Fruit fly (Drosophila melanogaster) whole organism, embryonic: ENCODE data around the gene CG13842.

Experiments
- B-H2 ChIP-seq: fragments of 200-800 bp; sonication (Bioruptor generic); optimal IDR thresholded peaks from 2 replicates; lab custom pipeline; 2018; ENCODE audit warnings: missing biosample characterization, mild to moderate bottlenecking, missing genetic modification characterization
- CG10543 ChIP-seq: fragments of 200-800 bp; sonication (Bioruptor generic); optimal IDR thresholded peaks from 3 replicates; lab custom pipeline; 2017; ENCODE audit warnings: missing biosample characterization, mild to moderate bottlenecking, missing genetic modification characterization, moderate library complexity
- CG11247 ChIP-seq: fragments of 200-800 bp; sonication (Bioruptor generic); IDR thresholded peaks from 2 replicates; pipeline ENCODE4 v1.3.6; 2022; ENCODE audit warnings: missing biosample characterization, missing genetic modification characterization
- CG12236 ChIP-seq: fragments of 200-800 bp; sonication (Bioruptor generic); optimal IDR thresholded peaks from 2 replicates; lab custom pipeline; 2016; ENCODE audit warnings: missing biosample characterization, missing genetic modification characterization
- CG13123 ChIP-seq: fragments of 200-800 bp; sonication (Bioruptor generic); optimal IDR thresholded peaks from 2 replicates; lab custom pipeline; 2016; ENCODE audit warnings: missing biosample characterization, missing genetic modification characterization
- CG14667 ChIP-seq: fragments of 200-800 bp; sonication (Bioruptor generic); IDR thresholded peaks from 2 replicates; pipeline ENCODE4 v1.3.6; 2022; ENCODE audit warnings: missing biosample characterization, missing genetic modification characterization
- CG14965 ChIP-seq: fragments of 200-800 bp; sonication (Bioruptor generic); optimal IDR thresholded peaks from 2 replicates; lab custom pipeline; 2016; ENCODE audit warnings: missing biosample characterization, missing genetic modification characterization, borderline replicate concordance
- CG18262 ChIP-seq: fragments of 200-800 bp; optimal IDR thresholded peaks from 3 replicates; lab custom pipeline; 2019; ENCODE audit warnings: missing biosample characterization, mild to moderate bottlenecking, missing genetic modification characterization, moderate library complexity
- CG2120 ChIP-seq: fragments of 200-800 bp; sonication (Bioruptor generic); optimal IDR thresholded peaks from 3 replicates; lab custom pipeline; 2016; ENCODE audit warnings: missing biosample characterization, missing genetic modification characterization
- CG32772 ChIP-seq: fragments of 200-800 bp; sonication (Bioruptor generic); IDR thresholded peaks from 2 replicates; pipeline ENCODE4 v1.3.6; 2022; ENCODE audit warnings: missing biosample characterization, missing genetic modification characterization
- CG3995 ChIP-seq: fragments of 200-800 bp; sonication (Bioruptor generic); optimal IDR thresholded peaks from 3 replicates; lab custom pipeline; 2016; ENCODE audit warnings: missing biosample characterization, missing genetic modification characterization
- CG43689 ChIP-seq: fragments of 200-800 bp; sonication (Bioruptor generic); IDR thresholded peaks from 2 replicates; pipeline ENCODE4 v1.3.6; 2022; ENCODE audit warnings: missing biosample characterization, missing genetic modification characterization
- CG4617 ChIP-seq: fragments of 200-800 bp; sonication (Bioruptor generic); optimal IDR thresholded peaks from 3 replicates; lab custom pipeline; 2016; ENCODE audit warnings: missing biosample characterization, missing genetic modification characterization, borderline replicate concordance
- CG5953 ChIP-seq: fragments of 200-800 bp; sonication (Bioruptor generic); IDR thresholded peaks from 2 replicates; pipeline ENCODE4 v1.3.6; 2022; ENCODE audit warnings: missing biosample characterization, missing genetic modification characterization
- CG6765 ChIP-seq: fragments of 200-800 bp; sonication (Bioruptor generic); optimal IDR thresholded peaks from 3 replicates; lab custom pipeline; 2017; ENCODE audit warnings: missing biosample characterization, mild to moderate bottlenecking, missing genetic modification characterization
- CG8290 ChIP-seq, 3 experiments: fragments of 200-800 bp; sonication (Bioruptor generic); optimal IDR thresholded peaks; 2 replicates each; lab custom pipeline; 2016 to 2019; ENCODE audit warnings: missing biosample characterization in 3 of 3, missing genetic modification characterization in 3 of 3, mild to moderate bottlenecking in 2 of 3, moderate library complexity in 1 of 3
- CG9215 ChIP-seq: fragments of 200-800 bp; sonication (Bioruptor generic); IDR thresholded peaks from 2 replicates; pipeline ENCODE4 v1.3.6; 2022; ENCODE audit warnings: missing biosample characterization, missing genetic modification characterization
- CkIIα-i1 ChIP-seq: fragments of 200-800 bp; sonication (Bioruptor generic); IDR thresholded peaks from 2 replicates; pipeline ENCODE4 v1.3.6; 2022; ENCODE audit warnings: missing biosample characterization, missing genetic modification characterization
- Dad ChIP-seq: fragments of 200-800 bp; sonication (Bioruptor generic); optimal IDR thresholded peaks from 3 replicates; lab custom pipeline; 2016; ENCODE audit warnings: missing biosample characterization, missing genetic modification characterization
- Dip3 ChIP-seq: fragments of 200-800 bp; sonication (Bioruptor generic); optimal IDR thresholded peaks from 3 replicates; lab custom pipeline; 2016; ENCODE audit warnings: missing biosample characterization, missing genetic modification characterization
- Dref ChIP-seq: fragments of 200-800 bp; sonication (Bioruptor generic); IDR thresholded peaks from 2 replicates; pipeline ENCODE4 v1.3.6; 2022; ENCODE audit warnings: missing biosample characterization, missing genetic modification characterization
- E2f2 ChIP-seq: fragments of 200-800 bp; sonication (Bioruptor generic); IDR thresholded peaks from 2 replicates; pipeline ENCODE4 v1.3.6; 2022; ENCODE audit warnings: missing biosample characterization, missing genetic modification characterization
- GATAe ChIP-seq: fragments of 200-800 bp; sonication (Bioruptor generic); conservative IDR thresholded peaks from 2 replicates; pipeline ENCODE4 v1.3.6; 2022; ENCODE audit warnings: missing biosample characterization, missing genetic modification characterization
- H15 ChIP-seq: fragments of 200-800 bp; sonication (Bioruptor generic); IDR thresholded peaks from 3 replicates; pipeline ENCODE4 v1.3.6; 2022; ENCODE audit warnings: missing biosample characterization, missing genetic modification characterization
- Mes4 ChIP-seq: fragments of 200-800 bp; sonication (Bioruptor generic); optimal IDR thresholded peaks from 2 replicates; lab custom pipeline; 2016; ENCODE audit warnings: missing biosample characterization, missing genetic modification characterization
- Opbp ChIP-seq: fragments of 200-800 bp; sonication (Bioruptor generic); IDR thresholded peaks from 3 replicates; pipeline ENCODE4 v1.3.6; 2022; ENCODE audit warnings: missing biosample characterization, missing genetic modification characterization; ENCODE audit not compliant: partially characterized antibody
- Optix ChIP-seq: fragments of 200-800 bp; sonication (Bioruptor generic); IDR thresholded peaks from 3 replicates; pipeline ENCODE4 v1.3.6; 2022; ENCODE audit warnings: missing biosample characterization, missing genetic modification characterization
- Pdp1 ChIP-seq, 2 experiments: fragments of 200-800 bp; sonication (Bioruptor generic); optimal IDR thresholded peaks; 3 replicates each; lab custom pipeline; 2016; ENCODE audit warnings: missing biosample characterization in 2 of 2, missing genetic modification characterization in 2 of 2, mild to moderate bottlenecking in 1 of 2, moderate library complexity in 1 of 2
- Rx ChIP-seq: fragments of 200-800 bp; sonication (Bioruptor generic); IDR thresholded peaks from 2 replicates; pipeline ENCODE4 v1.3.6; 2022; ENCODE audit warnings: missing biosample characterization, missing genetic modification characterization
- Xrp1 ChIP-seq: fragments of 200-800 bp; sonication (Bioruptor generic); IDR thresholded peaks from 2 replicates; pipeline ENCODE4 v1.3.6; 2022; ENCODE audit warnings: missing biosample characterization, missing genetic modification characterization
- ara ChIP-seq: fragments of 200-800 bp; sonication (Bioruptor generic); IDR thresholded peaks from 2 replicates; pipeline ENCODE4 v1.3.6; 2022; ENCODE audit warnings: missing biosample characterization, missing genetic modification characterization
- bcd ChIP-seq: fragments of 200-800 bp; sonication (Bioruptor generic); optimal IDR thresholded peaks from 2 replicates; lab custom pipeline; 2017; ENCODE audit warnings: missing biosample characterization, mild to moderate bottlenecking, missing genetic modification characterization
- cato ChIP-seq: fragments of 200-800 bp; sonication (Bioruptor generic); optimal IDR thresholded peaks from 2 replicates; lab custom pipeline; 2016; ENCODE audit warnings: missing biosample characterization, missing genetic modification characterization, borderline replicate concordance
- gce ChIP-seq: fragments of 200-800 bp; sonication (Bioruptor generic); IDR thresholded peaks from 3 replicates; pipeline ENCODE4 v1.3.6; 2022; ENCODE audit warnings: missing biosample characterization, missing genetic modification characterization
- gem ChIP-seq: fragments of 200-800 bp; sonication (Bioruptor generic); optimal IDR thresholded peaks from 2 replicates; lab custom pipeline; 2019; ENCODE audit warnings: missing biosample characterization, mild to moderate bottlenecking, missing genetic modification characterization, moderate library complexity
- gfzf ChIP-seq: fragments of 200-800 bp; sonication (Bioruptor generic); optimal IDR thresholded peaks from 2 replicates; lab custom pipeline; 2016; ENCODE audit warnings: missing biosample characterization, mild to moderate bottlenecking, missing genetic modification characterization, moderate library complexity
- hbn ChIP-seq: fragments of 200-800 bp; sonication (Bioruptor generic); IDR thresholded peaks from 2 replicates; pipeline ENCODE4 v1.3.6; 2022; ENCODE audit warnings: missing biosample characterization, missing genetic modification characterization; ENCODE audit not compliant: partially characterized antibody
- klu ChIP-seq: fragments of 200-800 bp; sonication (Bioruptor generic); IDR thresholded peaks from 2 replicates; pipeline ENCODE4 v1.3.6; 2022; ENCODE audit warnings: missing biosample characterization, missing genetic modification characterization
- lbe ChIP-seq: fragments of 200-800 bp; sonication (Bioruptor generic); optimal IDR thresholded peaks from 2 replicates; lab custom pipeline; 2016; ENCODE audit warnings: missing biosample characterization, mild to moderate bottlenecking, missing genetic modification characterization
- lmd ChIP-seq: fragments of 200-800 bp; sonication (Bioruptor generic); IDR thresholded peaks from 2 replicates; pipeline ENCODE4 v1.3.6; 2022; ENCODE audit warnings: missing biosample characterization, missing genetic modification characterization
- mld ChIP-seq: fragments of 200-800 bp; sonication (Bioruptor generic); IDR thresholded peaks from 3 replicates; pipeline ENCODE4 v1.3.6; 2022; ENCODE audit warnings: missing biosample characterization, missing genetic modification characterization; ENCODE audit not compliant: partially characterized antibody
- nmo ChIP-seq: fragments of 200-800 bp; sonication (Bioruptor generic); optimal IDR thresholded peaks from 2 replicates; lab custom pipeline; 2018; ENCODE audit warnings: missing biosample characterization, mild to moderate bottlenecking, missing genetic modification characterization, moderate library complexity
- onecut ChIP-seq: fragments of 200-800 bp; sonication (Bioruptor generic); IDR thresholded peaks from 2 replicates; pipeline ENCODE4 v1.3.6; 2022; ENCODE audit warnings: missing biosample characterization, missing genetic modification characterization
- pb ChIP-seq: fragments of 200-800 bp; sonication (Bioruptor generic); optimal IDR thresholded peaks from 3 replicates; lab custom pipeline; 2016; ENCODE audit warnings: missing biosample characterization, missing genetic modification characterization
- phol ChIP-seq: fragments of 200-800 bp; sonication (Bioruptor generic); optimal IDR thresholded peaks from 3 replicates; lab custom pipeline; 2018; ENCODE audit warnings: missing biosample characterization, mild to moderate bottlenecking, missing genetic modification characterization, moderate library complexity
- ranshi ChIP-seq: fragments of 200-800 bp; sonication (Bioruptor generic); IDR thresholded peaks from 2 replicates; pipeline ENCODE4 v1.3.6; 2022; ENCODE audit warnings: missing biosample characterization, missing genetic modification characterization
- salm ChIP-seq: fragments of 200-800 bp; sonication (Bioruptor generic); optimal IDR thresholded peaks from 2 replicates; lab custom pipeline; 2018; ENCODE audit warnings: missing biosample characterization, mild to moderate bottlenecking, missing genetic modification characterization
- sens ChIP-seq: fragments of 200-800 bp; sonication (Bioruptor generic); peaks from one replicate; lab custom pipeline; 2016; ENCODE audit warnings: missing biosample characterization, missing genetic modification characterization
- so ChIP-seq: fragments of 200-800 bp; sonication (Bioruptor generic); IDR thresholded peaks from 3 replicates; pipeline ENCODE4 v1.3.6; 2022; ENCODE audit warnings: missing biosample characterization, missing genetic modification characterization
- sob ChIP-seq: fragments of 200-800 bp; sonication (Bioruptor generic); IDR thresholded peaks from 2 replicates; pipeline ENCODE4 v1.3.6; 2022; ENCODE audit warnings: missing biosample characterization, missing genetic modification characterization
- trem ChIP-seq: fragments of 200-800 bp; optimal IDR thresholded peaks from 3 replicates; lab custom pipeline; 2019; ENCODE audit warnings: missing biosample characterization, mild to moderate bottlenecking, missing genetic modification characterization, moderate library complexity
- twi ChIP-seq: fragments of 200-800 bp; optimal IDR thresholded peaks from 2 replicates; lab custom pipeline; 2019; ENCODE audit warnings: missing biosample characterization, mild to moderate bottlenecking, missing genetic modification characterization, moderate library complexity

Gene CG13842

DNA sequence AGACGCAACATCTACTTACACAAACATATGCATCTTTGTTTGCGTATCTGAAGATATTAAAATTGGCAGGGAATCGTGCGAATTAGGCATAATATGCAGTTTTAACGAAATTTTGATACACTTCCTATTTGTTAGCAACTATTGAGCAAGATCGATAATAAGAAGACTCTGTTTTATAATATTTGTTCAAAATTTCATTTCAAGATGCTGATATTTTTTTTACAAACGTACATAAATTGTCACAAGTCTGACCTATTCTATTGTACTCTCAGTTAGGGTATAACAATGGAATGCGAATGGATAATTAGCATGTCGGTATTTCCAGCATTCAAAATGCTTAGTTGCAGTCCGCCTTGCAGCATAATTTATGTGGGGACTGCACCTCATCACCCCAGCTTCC is 20.8 kb upstream of the CG13842 start (continued):
- TF ChIP-seq mld (GFP tag; lab: Robert Waterston, UW) (no peak), Opbp (GFP tag; lab: Robert Waterston, UW) (no peak), Optix (GFP tag; lab: Robert Waterston, UW) (no peak), ara (GFP tag; lab: Robert Waterston, UW) (peak; percentile 41; the same call in 1 of the 2 replicates), sob (GFP tag; lab: Robert Waterston, UW) (0 out of 2 replicates have a peak, but pooled peaks have one; percentile 22), Pdp1 (GFP tag; optimal IDR thresholded peaks at IDR 0.05; lab: Kevin White, UChicago) (peak in 1 of 2 experiments; percentile 9), CG14667 (no peak), CG8290 (GFP tag; optimal IDR thresholded peaks at IDR 0.05; lab: Kevin White, UChicago) (no peak), CG8290 (tag; optimal IDR thresholded peaks at IDR 0.05; lab: Kevin White, UChicago) (no peak), hbn (GFP tag; lab: Robert Waterston, UW) (no peak), CG12236 (GFP tag; lab: Kevin White, UChicago) (no peak), CG18262 (tag; lab: Kevin White, UChicago) (peak; percentile 25), B-H2 (GFP tag; lab: Kevin White, UChicago) (no peak), CG5953 (GFP tag; lab: Robert Waterston, UW) (no peak), CG2120 (GFP tag; lab: Kevin White, UChicago) (peak; percentile 27), twi (tag; lab: Kevin White, UChicago) (no peak), bcd (GFP tag; lab: Kevin White, UChicago) (no peak), pb (GFP tag; lab: Kevin White, UChicago) (no peak), Xrp1 (GFP tag; lab: Robert Waterston, UW) (peak; percentile 61; the same call in 1 of the 2 replicates), Dip3 (GFP tag; lab: Kevin White, UChicago) (no peak), lmd (peak; percentile 37), CG6765 (no peak), CG43689 (no peak), CG9215 (no peak), gce (no peak; the same call in 2 of the 3 replicates), CG32772 (0 out of 2 replicates have a peak, but pooled peaks have one; percentile 7), CG3995 (GFP tag; lab: Kevin White, UChicago) (no peak), Mes4 (GFP tag; lab: Kevin White, UChicago) (no peak), salm (tag; lab: Kevin White, UChicago) (no peak), CG13123 (GFP tag; lab: Kevin White, UChicago) (no peak), Dad (GFP tag; lab: Kevin White, UChicago) (no peak), trem (tag; lab: Kevin White, UChicago) (no peak), GATAe (no peak), nmo (no peak), so (GFP tag; lab: Robert Waterston, UW) (no peak), CkIIα-i1 (GFP tag; lab: Robert Waterston, UW) (no peak), ranshi (GFP tag; lab: Robert Waterston, UW) (no peak), phol (tag; lab: Kevin White, UChicago) (peak; percentile 19), Rx (GFP tag; lab: Robert Waterston, UW) (no peak), E2f2 (GFP tag; lab: Robert Waterston, UW) (no peak), gfzf (GFP tag; lab: Kevin White, UChicago) (no peak), onecut (GFP tag; lab: Robert Waterston, UW) (no peak), gem (tag; lab: Kevin White, UChicago) (no peak), CG14965 (GFP tag; lab: Kevin White, UChicago) (no peak), CG10543 (GFP tag; lab: Kevin White, UChicago) (no peak), CG4617 (GFP tag; lab: Kevin White, UChicago) (no peak), Dref (GFP tag; lab: Robert Waterston, UW) (no peak), cato (GFP tag; lab: Kevin White, UChicago) (no peak), CG11247 (GFP tag; lab: Robert Waterston, UW) (0 out of 2 replicates have a peak, but pooled peaks have one; percentile 27), sens (GFP tag; lab: Kevin White, UChicago) (peak; percentile 22), H15 (GFP tag; lab: Robert Waterston, UW) (no peak), lbe (no peak), klu (GFP tag; lab: Robert Waterston, UW) (peak; percentile 42; the same call in 1 of the 2 replicates)
